Fruit fly (Drosophila melanogaster) S2 (cell line): ENCODE measurements around the gene Prosalpha6T.

Source experiments
- CG8478 ChIP-seq: fragments of >200 bp; optimal IDR thresholded peaks from 2 replicates; lab custom pipeline; 2018
- CTCF ChIP-seq, 2 experiments: fragments of >200 bp; optimal IDR thresholded peaks; 2 replicates each; lab custom pipeline; 2018

The Prosalpha6T gene

dm6 chr2L:13215010-13215409 is 16.8 kb upstream of the Prosalpha6T start, which contains the start of gene kek4:
kek4 (minus strand) TSS chr2L:13215350.
- no peak for TF ChIP-seq CTCF (optimal IDR thresholded peaks at IDR 0.05; lab: Kevin White, UChicago)
- TF ChIP-seq CG8478 (lab: Kevin White, UChicago) = no peak

dm6 chr2L:13219281-13220092 is 12.4 kb upstream of the Prosalpha6T start, which contains the start of the genes CG9426 and mRF1:
CG9426 (minus strand) TSS chr2L:13219923.
mRF1 (plus strand) TSS chr2L:13219979.
- TF ChIP-seq CG8478 (lab: Kevin White, UChicago) (no peak), CTCF (optimal IDR thresholded peaks at IDR 0.05; lab: Kevin White, UChicago) (no peak)

- TF ChIP-seq CG8478 (lab: Kevin White, UChicago) (no peak), CTCF (optimal IDR thresholded peaks at IDR 0.05; lab: Kevin White, UChicago) (no peak)
Observed at dm6 chr2L:13222225-13222648, 9.6 kb upstream of the Prosalpha6T start, which contains the start of the genes Ski6 and CG16812. Ski6 (minus strand) TSS chr2L:13222429. CG16812 (plus strand) TSS chr2L:13222587.

- no peak for TF ChIP-seq CG8478 (lab: Kevin White, UChicago)
- TF ChIP-seq CTCF (optimal IDR thresholded peaks at IDR 0.05; lab: Kevin White, UChicago) = no peak
Observed at dm6 chr2L:13225225-13225840, 6.5 kb upstream of the Prosalpha6T start, which contains the start of gene CG15480. CG15480 (minus strand) TSS chr2L:13225275.

dm6 chr2L:13227242-13227641 is 4.6 kb upstream of the Prosalpha6T start, which contains the start of gene CG16813:
CG16813 (plus strand) TSS chr2L:13227529.
- TF ChIP-seq CG8478 (lab: Kevin White, UChicago) (no peak), CTCF (optimal IDR thresholded peaks at IDR 0.05; lab: Kevin White, UChicago) (no peak)

- TF ChIP-seq CG8478 (lab: Kevin White, UChicago) = no peak
- no peak for TF ChIP-seq CTCF (optimal IDR thresholded peaks at IDR 0.05; lab: Kevin White, UChicago)
Observed at dm6 chr2L:13229388-13229882, 2.4 kb upstream of the Prosalpha6T start, which contains the start of gene CG16815. CG16815 (plus strand) TSS chr2L:13229832.

dm6 chr2L:13234610-13235489 is 3.0 kb downstream of the Prosalpha6T start, which contains the start of gene Mabi:
Mabi (minus strand) TSS chr2L:13234660.
- TF ChIP-seq CG8478 (lab: Kevin White, UChicago) (no peak), CTCF (optimal IDR thresholded peaks at IDR 0.05; lab: Kevin White, UChicago) (no peak)

dm6 chr2L:13236194-13236593 is 4.4 kb downstream of the Prosalpha6T start, which contains the start of gene Jhbp14:
Jhbp14 (plus strand) TSS chr2L:13236494.
- no peak for TF ChIP-seq CTCF (optimal IDR thresholded peaks at IDR 0.05; lab: Kevin White, UChicago)
- TF ChIP-seq CG8478 (lab: Kevin White, UChicago) = no peak

- TF ChIP-seq CG8478 (lab: Kevin White, UChicago) (no peak), CTCF (optimal IDR thresholded peaks at IDR 0.05; lab: Kevin White, UChicago) (no peak)
Observed at dm6 chr2L:13239689-13240088, 7.8 kb downstream of the Prosalpha6T start, which contains the start of gene Jhbp13. Jhbp13 (plus strand) TSS chr2L:13239989.

dm6 chr2L:13244759-13245308 is 13.0 kb downstream of the Prosalpha6T start:
- TF ChIP-seq CTCF (optimal IDR thresholded peaks at IDR 0.05; lab: Kevin White, UChicago) = no peak
- no peak for TF ChIP-seq CG8478 (lab: Kevin White, UChicago)

- no peak for TF ChIP-seq CG8478 (lab: Kevin White, UChicago)
- TF ChIP-seq CTCF (optimal IDR thresholded peaks at IDR 0.05; lab: Kevin White, UChicago) = no peak
Observed at dm6 chr2L:13245855-13246645, 14.2 kb downstream of the Prosalpha6T start, which contains the start of gene CG16820. CG16820 (plus strand) TSS chr2L:13246232.

- TF ChIP-seq CTCF (optimal IDR thresholded peaks at IDR 0.05; lab: Kevin White, UChicago) (no peak), CG8478 (lab: Kevin White, UChicago) (no peak)
Observed at dm6 chr2L:13251167-13251566, 19.3 kb downstream of the Prosalpha6T start.
